Fruit fly (Drosophila melanogaster): ENCODE results near the gene RhoGAP19D.

RhoGAP19D gene

dm6 chrX:20488701-20489122, 21.8 kb downstream of the RhoGAP19D start:
- TF ChIP-seq Hr96 (GFP tag; optimal IDR thresholded peaks at IDR 0.05) (peak; percentile 5), CG11617 (GFP tag; optimal IDR thresholded peaks at IDR 0.05) (peak; percentile 40), CG12768 (GFP tag; optimal IDR thresholded peaks at IDR 0.05) (no peak), CG7045 (GFP tag; optimal IDR thresholded peaks at IDR 0.05) (peak; percentile 10), CG14711 (tag; optimal IDR thresholded peaks at IDR 0.05) (peak; percentile 18), ovo (GFP tag; optimal IDR thresholded peaks at IDR 0.05) (no peak), cic (GFP tag; optimal IDR thresholded peaks at IDR 0.05) (no peak), CG7101 (tag; optimal IDR thresholded peaks at IDR 0.05) (peak; percentile 8), Mnt (GFP tag; optimal IDR thresholded peaks at IDR 0.05) (no peak), bab1 (GFP tag; optimal IDR thresholded peaks at IDR 0.05) (peak; percentile 83), tj (GFP tag; optimal IDR thresholded peaks at IDR 0.05) (no peak), CG1620 (GFP tag; optimal IDR thresholded peaks at IDR 0.05) (peak; percentile 15), Crg-1 (GFP tag; optimal IDR thresholded peaks at IDR 0.05) (no peak), pad (GFP tag; optimal IDR thresholded peaks at IDR 0.05) (peak; percentile 43), kay (GFP tag; ENCODE audit: borderline replicate concordance) (no peak), Clk (GFP tag; optimal IDR thresholded peaks at IDR 0.05) (no peak), toe (GFP tag; optimal IDR thresholded peaks at IDR 0.05) (no peak), cnc (optimal IDR thresholded peaks at IDR 0.05) (no peak), CG5204 (GFP tag; optimal IDR thresholded peaks at IDR 0.05) (peak; percentile 47), CG33017 (tag; optimal IDR thresholded peaks at IDR 0.05) (no peak)

DNA sequence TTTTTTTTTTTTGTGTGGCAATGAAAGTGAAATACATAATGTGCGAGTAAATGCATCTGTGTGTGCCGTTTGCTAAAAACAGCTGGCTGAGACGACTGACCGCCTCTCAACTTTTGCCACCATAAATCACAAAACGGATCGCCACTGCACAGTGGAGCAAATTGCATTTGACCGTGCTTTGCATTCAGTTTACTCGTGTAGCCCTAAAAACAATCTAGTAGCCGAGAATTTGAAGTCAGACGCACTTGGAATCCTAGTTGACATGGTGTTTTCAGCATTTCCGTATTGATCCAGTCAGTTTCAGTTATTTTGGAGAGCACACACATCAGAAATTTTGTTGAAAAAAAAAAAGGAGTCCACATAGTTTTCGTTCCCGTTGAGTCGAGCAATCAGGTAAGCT, 24.6 kb downstream of the RhoGAP19D start, which contains the start of gene CG15461:
Gene CG15461 (plus strand): TSS at position 301 of the 400 bp plus-strand sequence.
- TF ChIP-seq CG1620 (GFP tag; optimal IDR thresholded peaks at IDR 0.05) (no peak), Hr96 (GFP tag; optimal IDR thresholded peaks at IDR 0.05) (no peak), Crg-1 (GFP tag; optimal IDR thresholded peaks at IDR 0.05) (no peak), kay (GFP tag; ENCODE audit: borderline replicate concordance) (no peak), CG33017 (tag; optimal IDR thresholded peaks at IDR 0.05) (no peak), cnc (optimal IDR thresholded peaks at IDR 0.05) (no peak), CG14711 (tag; optimal IDR thresholded peaks at IDR 0.05) (no peak), tj (GFP tag; optimal IDR thresholded peaks at IDR 0.05) (no peak), bab1 (GFP tag; optimal IDR thresholded peaks at IDR 0.05) (no peak), Mnt (GFP tag; optimal IDR thresholded peaks at IDR 0.05) (no peak), CG7045 (GFP tag; optimal IDR thresholded peaks at IDR 0.05) (no peak), toe (GFP tag; optimal IDR thresholded peaks at IDR 0.05) (no peak), CG7101 (tag; optimal IDR thresholded peaks at IDR 0.05) (no peak)

dm6 chrX:20482790-20483564, 27.5 kb downstream of the RhoGAP19D start:
- TF ChIP-seq CG7101 (tag; optimal IDR thresholded peaks at IDR 0.05), result peak; percentile 3
- TF ChIP-seq kay (GFP tag; ENCODE audit: borderline replicate concordance), result no peak
- TF ChIP-seq CG11617 (GFP tag; optimal IDR thresholded peaks at IDR 0.05), result no peak
- no peak for TF ChIP-seq Crg-1 (GFP tag; optimal IDR thresholded peaks at IDR 0.05)
- TF ChIP-seq cnc (optimal IDR thresholded peaks at IDR 0.05), result no peak
- no peak for TF ChIP-seq CG5204 (GFP tag; optimal IDR thresholded peaks at IDR 0.05)
- TF ChIP-seq Mnt (GFP tag; optimal IDR thresholded peaks at IDR 0.05), result no peak
- peak; percentile 26 for TF ChIP-seq CG12768 (GFP tag; optimal IDR thresholded peaks at IDR 0.05)
- TF ChIP-seq CG33017 (tag; optimal IDR thresholded peaks at IDR 0.05), result no peak
- no peak for TF ChIP-seq ovo (GFP tag; optimal IDR thresholded peaks at IDR 0.05)
- no peak for TF ChIP-seq Hr96 (GFP tag; optimal IDR thresholded peaks at IDR 0.05)
- no peak for TF ChIP-seq toe (GFP tag; optimal IDR thresholded peaks at IDR 0.05)
- TF ChIP-seq pad (GFP tag; optimal IDR thresholded peaks at IDR 0.05), result no peak
- TF ChIP-seq CG1620 (GFP tag; optimal IDR thresholded peaks at IDR 0.05), result no peak
- TF ChIP-seq cic (GFP tag; optimal IDR thresholded peaks at IDR 0.05), result no peak
- TF ChIP-seq bab1 (GFP tag; optimal IDR thresholded peaks at IDR 0.05), result no peak
- no peak for TF ChIP-seq tj (GFP tag; optimal IDR thresholded peaks at IDR 0.05)
- no peak for TF ChIP-seq CG7045 (GFP tag; optimal IDR thresholded peaks at IDR 0.05)
- no peak for TF ChIP-seq Clk (GFP tag; optimal IDR thresholded peaks at IDR 0.05)
- peak; percentile 47 for TF ChIP-seq CG14711 (tag; optimal IDR thresholded peaks at IDR 0.05)

DNA sequence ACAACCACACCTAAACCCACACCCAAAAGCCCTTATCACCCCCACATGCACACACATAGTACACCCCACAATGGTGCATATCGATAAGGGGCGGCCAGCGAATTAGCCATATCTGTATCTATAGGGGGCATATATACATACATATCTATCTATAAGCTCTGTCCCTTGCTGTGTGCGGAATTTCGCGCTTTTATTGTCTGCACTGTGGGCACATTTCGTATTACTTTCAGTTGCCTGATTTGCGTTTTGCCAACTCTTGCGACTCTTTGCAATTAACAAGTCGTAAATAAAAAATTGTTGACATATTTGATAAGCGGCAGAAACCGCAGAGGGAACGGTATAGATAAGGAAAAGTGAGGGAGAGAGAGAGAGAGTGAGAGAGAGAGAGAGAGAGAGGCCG, 29.1 kb downstream of the RhoGAP19D start:
- no peak for TF ChIP-seq CG7101 (tag; optimal IDR thresholded peaks at IDR 0.05)
- peak; percentile 26 for TF ChIP-seq pad (GFP tag; optimal IDR thresholded peaks at IDR 0.05)
- no peak for TF ChIP-seq ovo (GFP tag; optimal IDR thresholded peaks at IDR 0.05)
- TF ChIP-seq cic (GFP tag; optimal IDR thresholded peaks at IDR 0.05), result peak; percentile 71
- peak; percentile 38 for TF ChIP-seq Mnt (GFP tag; optimal IDR thresholded peaks at IDR 0.05)
- TF ChIP-seq bab1 (GFP tag; optimal IDR thresholded peaks at IDR 0.05), result peak; percentile 38
- peak; percentile 54 for TF ChIP-seq tj (GFP tag; optimal IDR thresholded peaks at IDR 0.05)

DNA sequence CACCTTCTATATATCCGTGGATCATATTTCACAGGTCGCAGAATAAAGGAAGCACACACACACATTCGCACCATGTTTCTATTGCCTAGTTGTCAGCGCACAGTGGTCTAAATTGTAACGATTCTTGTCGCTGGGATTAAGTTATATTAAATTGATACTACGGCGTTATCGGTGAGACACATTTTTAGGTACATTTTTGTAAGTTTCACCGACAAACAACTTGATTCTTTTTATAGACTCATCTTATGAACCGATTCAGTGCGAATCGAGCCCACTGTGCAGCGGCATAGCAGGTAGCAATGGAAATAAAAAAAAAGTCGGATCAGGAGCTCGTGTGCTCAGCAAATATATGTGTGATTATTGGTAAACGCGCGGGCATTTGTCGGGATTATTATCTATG, 30.1 kb downstream of the RhoGAP19D start:
- TF ChIP-seq CG7045 (GFP tag; optimal IDR thresholded peaks at IDR 0.05) (peak; percentile 40), CG11617 (GFP tag; optimal IDR thresholded peaks at IDR 0.05) (peak; percentile 19), Hr96 (GFP tag; optimal IDR thresholded peaks at IDR 0.05) (peak; percentile 57), tj (GFP tag; optimal IDR thresholded peaks at IDR 0.05) (no peak), toe (GFP tag; optimal IDR thresholded peaks at IDR 0.05) (peak; percentile 28), CG14711 (tag; optimal IDR thresholded peaks at IDR 0.05) (peak; percentile 58), bab1 (GFP tag; optimal IDR thresholded peaks at IDR 0.05) (no peak), cic (GFP tag; optimal IDR thresholded peaks at IDR 0.05) (no peak), CG5204 (GFP tag; optimal IDR thresholded peaks at IDR 0.05) (peak; percentile 39), CG33017 (tag; optimal IDR thresholded peaks at IDR 0.05) (peak; percentile 59), CG1620 (GFP tag; optimal IDR thresholded peaks at IDR 0.05) (no peak), CG7101 (tag; optimal IDR thresholded peaks at IDR 0.05) (peak; percentile 43)

DNA sequence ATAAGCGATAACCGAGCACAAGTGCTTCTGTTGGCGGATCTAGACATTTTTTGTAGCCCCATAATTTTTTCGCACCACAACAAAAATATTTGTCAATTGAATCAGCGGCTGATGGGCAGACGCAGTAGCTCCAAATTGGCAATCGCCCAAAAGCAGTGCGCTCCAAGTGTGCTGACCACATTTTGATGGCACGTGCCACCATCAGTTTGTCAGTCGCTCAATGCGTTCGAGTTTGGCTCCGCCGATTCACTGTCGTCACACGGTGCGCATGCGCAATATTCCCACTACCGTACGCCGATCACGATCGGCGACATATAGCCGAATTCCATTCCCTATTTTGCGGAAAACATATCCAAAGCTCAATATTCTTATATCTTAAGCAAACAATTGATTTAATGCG, 31.8 kb downstream of the RhoGAP19D start:
- TF ChIP-seq tj (GFP tag; optimal IDR thresholded peaks at IDR 0.05) (no peak), CG11617 (GFP tag; optimal IDR thresholded peaks at IDR 0.05) (no peak), CG33017 (tag; optimal IDR thresholded peaks at IDR 0.05) (no peak), CG7101 (tag; optimal IDR thresholded peaks at IDR 0.05) (no peak), cnc (optimal IDR thresholded peaks at IDR 0.05) (no peak), CG1620 (GFP tag; optimal IDR thresholded peaks at IDR 0.05) (no peak), CG7045 (GFP tag; optimal IDR thresholded peaks at IDR 0.05) (no peak), CG5204 (GFP tag; optimal IDR thresholded peaks at IDR 0.05) (no peak), cic (GFP tag; optimal IDR thresholded peaks at IDR 0.05) (no peak), kay (GFP tag; ENCODE audit: borderline replicate concordance) (no peak), Clk (GFP tag; optimal IDR thresholded peaks at IDR 0.05) (no peak), ovo (GFP tag; optimal IDR thresholded peaks at IDR 0.05) (no peak), CG12768 (GFP tag; optimal IDR thresholded peaks at IDR 0.05) (no peak), Crg-1 (GFP tag; optimal IDR thresholded peaks at IDR 0.05) (no peak), CG14711 (tag; optimal IDR thresholded peaks at IDR 0.05) (no peak), toe (GFP tag; optimal IDR thresholded peaks at IDR 0.05) (no peak), bab1 (GFP tag; optimal IDR thresholded peaks at IDR 0.05) (no peak)
